Fruit fly (Drosophila melanogaster) whole organism, prepupa: ENCODE measurements around the gene Nepl15.

Experiments used
- Blimp-1 ChIP-seq: fragments of 200-800 bp; sonication (Bioruptor generic); optimal IDR thresholded peaks from 3 replicates; lab custom pipeline; 2017; ENCODE audit warnings: missing biosample characterization, missing genetic modification characterization, mild to moderate bottlenecking, moderate library complexity, missing genetic modification reagents
- CG10631 ChIP-seq: fragments of 200-800 bp; sonication (Bioruptor generic); optimal IDR thresholded peaks from 2 replicates; lab custom pipeline; 2016; ENCODE audit warnings: missing biosample characterization, missing genetic modification characterization
- CG10669 ChIP-seq: fragments of 200-800 bp; sonication (Bioruptor generic); optimal IDR thresholded peaks from 3 replicates; lab custom pipeline; 2018; ENCODE audit warnings: missing biosample characterization, mild to moderate bottlenecking, missing genetic modification characterization, moderate library complexity
- CG11294 ChIP-seq: fragments of 200-800 bp; sonication (Bioruptor generic); IDR thresholded peaks from 2 replicates; pipeline ENCODE4 v1.3.6; 2022; ENCODE audit warnings: missing biosample characterization, missing genetic modification characterization
- CG11762 ChIP-seq: fragments of 200-800 bp; sonication (Bioruptor generic); optimal IDR thresholded peaks from 3 replicates; lab custom pipeline; 2016; ENCODE audit warnings: missing biosample characterization, missing genetic modification characterization; ENCODE audit not compliant: insufficient read depth
- CG11902 ChIP-seq: fragments of 200-800 bp; sonication (Bioruptor generic); optimal IDR thresholded peaks from 3 replicates; lab custom pipeline; 2016; ENCODE audit warnings: missing biosample characterization, missing genetic modification characterization
- CG15336 ChIP-seq: fragments of 200-800 bp; sonication (Bioruptor generic); IDR thresholded peaks from 2 replicates; pipeline ENCODE4 v1.3.6; 2022; ENCODE audit warnings: missing biosample characterization, missing genetic modification characterization
- CG1621 ChIP-seq: fragments of 200-800 bp; sonication (Bioruptor generic); optimal IDR thresholded peaks from 3 replicates; lab custom pipeline; 2018; ENCODE audit warnings: missing biosample characterization, mild to moderate bottlenecking, missing genetic modification characterization
- CG16779 ChIP-seq: fragments of 200-800 bp; sonication (Bioruptor generic); optimal IDR thresholded peaks from 3 replicates; lab custom pipeline; 2017; ENCODE audit warnings: missing biosample characterization, mild to moderate bottlenecking, missing genetic modification characterization
- CG3032 ChIP-seq: fragments of 200-800 bp; optimal IDR thresholded peaks from 2 replicates; lab custom pipeline; 2019; ENCODE audit warnings: missing biosample characterization, mild to moderate bottlenecking, missing genetic modification characterization, moderate library complexity
- CG31627 ChIP-seq: fragments of 200-800 bp; sonication (Bioruptor generic); optimal IDR thresholded peaks from 3 replicates; lab custom pipeline; 2016; ENCODE audit warnings: missing biosample characterization, missing genetic modification characterization
- CG32006 ChIP-seq: fragments of 200-800 bp; sonication (Bioruptor generic); optimal IDR thresholded peaks from 3 replicates; lab custom pipeline; 2017; ENCODE audit warnings: missing biosample characterization, mild to moderate bottlenecking, missing genetic modification characterization
- CG34406 ChIP-seq: fragments of 200-800 bp; sonication (Bioruptor generic); optimal IDR thresholded peaks from 3 replicates; lab custom pipeline; 2016; ENCODE audit warnings: missing biosample characterization, missing genetic modification characterization
- CG3919 ChIP-seq: fragments of 200-800 bp; sonication (Bioruptor generic); optimal IDR thresholded peaks from 3 replicates; lab custom pipeline; 2016; ENCODE audit warnings: missing biosample characterization, missing genetic modification characterization
- CG4318 ChIP-seq: fragments of 200-800 bp; sonication (Bioruptor generic); optimal IDR thresholded peaks from 3 replicates; lab custom pipeline; 2017; ENCODE audit warnings: missing biosample characterization, mild to moderate bottlenecking, missing genetic modification characterization
- CG6163 ChIP-seq: fragments of 200-800 bp; sonication (Bioruptor generic); IDR thresholded peaks from 3 replicates; pipeline ENCODE4 v1.3.6; 2022; ENCODE audit warnings: missing biosample characterization, missing genetic modification characterization
- CG6276 ChIP-seq: fragments of 200-800 bp; sonication (Bioruptor generic); optimal IDR thresholded peaks from 2 replicates; lab custom pipeline; 2017; ENCODE audit warnings: missing biosample characterization, mild to moderate bottlenecking, missing genetic modification characterization
- CG6792 ChIP-seq: fragments of 200-800 bp; sonication (Bioruptor generic); optimal IDR thresholded peaks from 3 replicates; lab custom pipeline; 2016; ENCODE audit warnings: missing biosample characterization, missing genetic modification characterization
- CG6808 ChIP-seq: fragments of 200-800 bp; sonication (Bioruptor generic); optimal IDR thresholded peaks from 3 replicates; lab custom pipeline; 2017; ENCODE audit warnings: missing biosample characterization, missing genetic modification characterization, mild to moderate bottlenecking, moderate library complexity, missing genetic modification reagents
- CG6854 ChIP-seq: fragments of 200-800 bp; sonication (Bioruptor generic); optimal IDR thresholded peaks from 2 replicates; lab custom pipeline; 2017; ENCODE audit warnings: missing biosample characterization, mild to moderate bottlenecking, missing genetic modification characterization
- CG7368 ChIP-seq: fragments of 200-800 bp; sonication (Bioruptor generic); optimal IDR thresholded peaks from 3 replicates; lab custom pipeline; 2016; ENCODE audit warnings: missing biosample characterization, missing genetic modification characterization
- CG8119 ChIP-seq: fragments of 200-800 bp; sonication (Bioruptor generic); IDR thresholded peaks from 3 replicates; pipeline ENCODE4 v1.3.6; 2022; ENCODE audit warnings: missing biosample characterization, missing genetic modification characterization
- CG8319 ChIP-seq: fragments of 200-800 bp; sonication (Bioruptor generic); optimal IDR thresholded peaks from 3 replicates; lab custom pipeline; 2016; ENCODE audit warnings: missing biosample characterization, missing genetic modification characterization
- CG8632 ChIP-seq: fragments of 200-800 bp; sonication (Bioruptor generic); optimal IDR thresholded peaks from 3 replicates; lab custom pipeline; 2016; ENCODE audit warnings: missing biosample characterization, missing genetic modification characterization
- CG9139 ChIP-seq: fragments of 200-800 bp; sonication (Bioruptor generic); optimal IDR thresholded peaks from 3 replicates; lab custom pipeline; 2017; ENCODE audit warnings: missing biosample characterization, mild to moderate bottlenecking, missing genetic modification characterization
- Eip75B ChIP-seq: fragments of 200-800 bp; sonication (Bioruptor generic); optimal IDR thresholded peaks from 3 replicates; lab custom pipeline; 2016; ENCODE audit warnings: missing biosample characterization, missing genetic modification characterization
- Eip78C ChIP-seq: fragments of 200-800 bp; sonication (Bioruptor generic); peaks from one replicate; lab custom pipeline; 2016; ENCODE audit warnings: missing biosample characterization, missing genetic modification characterization
- Eip93F ChIP-seq: fragments of 200-800 bp; sonication (Bioruptor generic); optimal IDR thresholded peaks from 2 replicates; lab custom pipeline; 2016; ENCODE audit warnings: missing biosample characterization, mild to moderate bottlenecking, missing genetic modification characterization
- Ets21C ChIP-seq: fragments of 200-800 bp; sonication (Bioruptor generic); optimal IDR thresholded peaks from 3 replicates; lab custom pipeline; 2016; ENCODE audit warnings: missing biosample characterization, missing genetic modification characterization
- Ets96B ChIP-seq: fragments of 200-800 bp; optimal IDR thresholded peaks from 2 replicates; lab custom pipeline; 2019; ENCODE audit warnings: missing biosample characterization, mild to moderate bottlenecking, missing genetic modification characterization, moderate library complexity
- Hr38 ChIP-seq: sonication (Bioruptor generic); optimal IDR thresholded peaks from 2 replicates; lab custom pipeline; 2016; ENCODE audit warnings: missing biosample characterization, missing genetic modification characterization
- Hr4 ChIP-seq: fragments of 200-800 bp; sonication (Bioruptor generic); optimal IDR thresholded peaks from 3 replicates; lab custom pipeline; 2016; ENCODE audit warnings: missing biosample characterization, missing genetic modification characterization
- Lpt ChIP-seq: fragments of 200-800 bp; sonication (Bioruptor generic); optimal IDR thresholded peaks from 3 replicates; lab custom pipeline; 2016; ENCODE audit warnings: missing biosample characterization, missing genetic modification characterization
- Met ChIP-seq: fragments of 200-800 bp; sonication (Bioruptor generic); optimal IDR thresholded peaks from 3 replicates; lab custom pipeline; 2016; ENCODE audit warnings: missing biosample characterization, missing genetic modification characterization
- OdsH ChIP-seq: fragments of 200-800 bp; sonication (Bioruptor generic); optimal IDR thresholded peaks from 3 replicates; lab custom pipeline; 2016; ENCODE audit warnings: missing biosample characterization, missing genetic modification characterization
- Sox14 ChIP-seq: fragments of 200-800 bp; sonication (Bioruptor generic); optimal IDR thresholded peaks from 3 replicates; lab custom pipeline; 2016; ENCODE audit warnings: missing biosample characterization, missing genetic modification characterization
- Sox15 ChIP-seq: fragments of 200-800 bp; sonication (Bioruptor generic); optimal IDR thresholded peaks from 3 replicates; lab custom pipeline; 2016; ENCODE audit warnings: missing biosample characterization, missing genetic modification characterization
- acj6 ChIP-seq: fragments of 200-800 bp; sonication (Bioruptor generic); optimal IDR thresholded peaks from 3 replicates; lab custom pipeline; 2016; ENCODE audit warnings: missing biosample characterization, missing genetic modification characterization
- cyc ChIP-seq: fragments of 200-800 bp; sonication (Bioruptor generic); optimal IDR thresholded peaks from 3 replicates; lab custom pipeline; 2016; ENCODE audit warnings: missing biosample characterization, missing genetic modification characterization
- dac ChIP-seq: fragments of 200-800 bp; sonication (Bioruptor generic); optimal IDR thresholded peaks from 2 replicates; lab custom pipeline; 2017; ENCODE audit warnings: missing biosample characterization, mild to moderate bottlenecking, missing genetic modification characterization
- dsx ChIP-seq: fragments of 200-800 bp; optimal IDR thresholded peaks from 3 replicates; lab custom pipeline; 2019; ENCODE audit warnings: missing biosample characterization, mild to moderate bottlenecking, missing genetic modification characterization, moderate library complexity; ENCODE audit not compliant: poor library complexity, severe bottlenecking
- eg ChIP-seq: fragments of 200-800 bp; sonication (Bioruptor generic); IDR thresholded peaks from 3 replicates; pipeline ENCODE4 v1.3.6; 2022; ENCODE audit warnings: missing biosample characterization, missing genetic modification characterization
- fd59A ChIP-seq: fragments of 200-800 bp; sonication (Bioruptor generic); optimal IDR thresholded peaks from 2 replicates; lab custom pipeline; 2017; ENCODE audit warnings: missing biosample characterization, mild to moderate bottlenecking, missing genetic modification characterization, missing genetic modification reagents
- fd85E ChIP-seq: fragments of 200-800 bp; sonication (Bioruptor generic); optimal IDR thresholded peaks from 3 replicates; lab custom pipeline; 2016; ENCODE audit warnings: missing biosample characterization, missing genetic modification characterization
- lz ChIP-seq: fragments of 200-800 bp; sonication (Bioruptor generic); optimal IDR thresholded peaks from 3 replicates; lab custom pipeline; 2016; ENCODE audit warnings: missing biosample characterization, missing genetic modification characterization
- net ChIP-seq: fragments of 200-800 bp; sonication (Bioruptor generic); optimal IDR thresholded peaks from 3 replicates; lab custom pipeline; 2016; ENCODE audit warnings: missing biosample characterization, missing genetic modification characterization
- pdm3 ChIP-seq: fragments of 200-800 bp; sonication (Bioruptor generic); optimal IDR thresholded peaks from 3 replicates; lab custom pipeline; 2016; ENCODE audit warnings: missing biosample characterization, missing genetic modification characterization
- spab ChIP-seq: fragments of 200-800 bp; sonication (Bioruptor generic); optimal IDR thresholded peaks from 2 replicates; lab custom pipeline; 2017; ENCODE audit warnings: missing biosample characterization, mild to moderate bottlenecking, missing genetic modification characterization, missing genetic modification reagents
- ss ChIP-seq, 2 experiments: fragments of 200-800 bp; sonication (Bioruptor generic); optimal IDR thresholded peaks; 2 replicates in 1 of 2; 3 replicates in 1 of 2; lab custom pipeline; 2017 to 2018; ENCODE audit warnings: mild to moderate bottlenecking in 2 of 2, missing biosample characterization in 2 of 2, missing genetic modification characterization in 2 of 2, moderate library complexity in 1 of 2
- svp ChIP-seq: fragments of 200-800 bp; sonication (Bioruptor generic); peaks from one replicate; lab custom pipeline; 2016; ENCODE audit warnings: missing biosample characterization, missing genetic modification characterization
- vri ChIP-seq: fragments of 200-800 bp; sonication (Bioruptor generic); optimal IDR thresholded peaks from 3 replicates; lab custom pipeline; 2016; ENCODE audit warnings: missing biosample characterization, mild to moderate bottlenecking, missing genetic modification characterization

The Nepl15 gene

dm6 chr3R:22751698-22752097, 14.3 kb downstream of the Nepl15 start:
- peak; percentile 69 for TF ChIP-seq svp
- no peak for TF ChIP-seq CG8119 (GFP tag; lab: Robert Waterston, UW)

dm6 chr3R:22751111-22751510, 14.9 kb downstream of the Nepl15 start:
- TF ChIP-seq CG4318: no peak
- TF ChIP-seq lz (GFP tag; lab: Kevin White, UChicago): peak; percentile 25
- TF ChIP-seq CG7368 (GFP tag; lab: Kevin White, UChicago): peak; percentile 42
- no peak for TF ChIP-seq CG9139 (GFP tag; lab: Kevin White, UChicago)
- TF ChIP-seq CG1621: no peak
- TF ChIP-seq CG11294 (GFP tag; lab: Robert Waterston, UW): no peak
- TF ChIP-seq fd59A: no peak
- TF ChIP-seq CG16779 (tag; lab: Kevin White, UChicago): no peak
- TF ChIP-seq net (GFP tag; lab: Kevin White, UChicago): no peak
- TF ChIP-seq CG34406 (GFP tag; lab: Kevin White, UChicago): peak; percentile 2
- TF ChIP-seq pdm3 (GFP tag; lab: Kevin White, UChicago): peak; percentile 55
- peak; percentile 20 for TF ChIP-seq cyc (GFP tag; lab: Kevin White, UChicago)
- TF ChIP-seq CG6854 (GFP tag; lab: Kevin White, UChicago): no peak
- peak; percentile 64; the same call in 1 of the 2 replicates for TF ChIP-seq CG15336
- TF ChIP-seq CG8632 (GFP tag; lab: Kevin White, UChicago): no peak
- TF ChIP-seq CG6808 (GFP tag; lab: Kevin White, UChicago): no peak
- TF ChIP-seq Ets96B (tag; lab: Kevin White, UChicago): peak; percentile 18
- TF ChIP-seq Blimp-1: no peak
- no peak for TF ChIP-seq spab
- TF ChIP-seq Lpt (GFP tag; lab: Kevin White, UChicago): no peak
- no peak for TF ChIP-seq Sox15 (GFP tag; lab: Kevin White, UChicago)
- TF ChIP-seq CG3032 (tag; lab: Kevin White, UChicago): no peak
- peak; percentile 17 for TF ChIP-seq Sox14 (GFP tag; lab: Kevin White, UChicago)
- peak; percentile 45 for TF ChIP-seq OdsH (GFP tag; lab: Kevin White, UChicago)
- no peak for TF ChIP-seq dsx (GFP tag; lab: Kevin White, UChicago)
- peak; percentile 54 for TF ChIP-seq CG32006
- TF ChIP-seq vri (GFP tag; lab: Kevin White, UChicago): peak; percentile 39
- peak; percentile 24 for TF ChIP-seq CG31627 (GFP tag; lab: Kevin White, UChicago)
- TF ChIP-seq CG6792 (GFP tag; lab: Kevin White, UChicago): peak; percentile 29
- no peak for TF ChIP-seq CG3919
- peak; percentile 65 for TF ChIP-seq svp
- peak; percentile 62; the same call in 2 of the 3 replicates for TF ChIP-seq eg (GFP tag; lab: Robert Waterston, UW)
- TF ChIP-seq Hr38 (GFP tag; lab: Kevin White, UChicago): no peak
- peak; percentile 73 for TF ChIP-seq Eip78C (GFP tag; lab: Kevin White, UChicago)
- no peak for TF ChIP-seq Eip93F (GFP tag; lab: Kevin White, UChicago)
- no peak for TF ChIP-seq CG11902 (GFP tag; lab: Kevin White, UChicago)
- peak; percentile 16 for TF ChIP-seq dac (GFP tag; lab: Kevin White, UChicago)
- TF ChIP-seq Ets21C: peak; percentile 15
- no peak for TF ChIP-seq Eip75B (GFP tag; lab: Kevin White, UChicago)
- peak; percentile 57 for TF ChIP-seq CG6163 (GFP tag; lab: Robert Waterston, UW)
- TF ChIP-seq ss (GFP tag; optimal IDR thresholded peaks at IDR 0.05; lab: Kevin White, UChicago): no peak
- no peak for TF ChIP-seq CG10631 (GFP tag; lab: Kevin White, UChicago)
- no peak for TF ChIP-seq CG6276
- peak; percentile 27 for TF ChIP-seq CG10669 (GFP tag; lab: Kevin White, UChicago)
- peak; percentile 36 for TF ChIP-seq Met (GFP tag; lab: Kevin White, UChicago)
- TF ChIP-seq Hr4 (GFP tag; lab: Kevin White, UChicago): peak; percentile 64
- peak; percentile 6 for TF ChIP-seq CG8319
- peak; percentile 40 for TF ChIP-seq acj6 (GFP tag; lab: Kevin White, UChicago)
- peak; percentile 42 for TF ChIP-seq CG11762 (GFP tag; lab: Kevin White, UChicago)
- TF ChIP-seq fd85E: no peak
